ENCODE assay signal across 2 worm cellular contexts in the genomic region with DNA sequence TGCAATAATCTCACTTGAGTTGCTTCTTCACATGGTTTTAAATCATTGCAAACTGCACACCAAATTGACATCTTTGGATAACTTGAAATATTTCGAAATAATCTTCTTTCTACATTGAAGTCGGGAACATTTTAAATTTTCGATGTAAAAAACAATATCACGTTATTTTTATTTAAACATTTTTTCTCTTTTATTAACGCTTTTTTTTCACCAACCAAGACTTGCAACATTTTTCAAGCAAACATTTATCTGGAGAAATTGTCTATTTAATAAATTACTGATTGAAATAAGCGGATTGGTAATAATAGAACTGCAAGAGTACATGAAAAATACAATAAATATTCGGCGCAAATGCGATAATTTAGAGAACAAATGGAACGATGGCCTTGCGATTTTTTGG.
TF ChIP-seq lines count a peak whose summit lies in the region.

Gene C15F1.5 (minus strand): TSS at position 101 of the 400 bp plus-strand sequence.

TF ChIP-seq in whole organism, L4 larva, 104 proteins besides CTCF, POLR2A, EP300 and RAD21:
- peak; percentile 13 for TF ChIP-seq T20F7.1 (GFP tag; optimal IDR thresholded peaks at IDR 0.05; lab: Kevin White, UChicago)
- TF ChIP-seq F37D6.2 (tag; optimal IDR thresholded peaks at IDR 0.05; lab: Kevin White, UChicago) = no peak

TF ChIP-seq in whole organism, young adult, 124 proteins besides CTCF, POLR2A, EP300 and RAD21:
- TF ChIP-seq sdz-38 (tag; optimal IDR thresholded peaks at IDR 0.05; lab: Kevin White, UChicago) (no peak), cebp-1 (GFP tag; IDR thresholded peaks at IDR 0.05; lab: Robert Waterston, UW) (no peak), cebp-1 (tag; optimal IDR thresholded peaks at IDR 0.05; lab: Kevin White, UChicago) (peak; percentile 19)
